Fruit fly (Drosophila melanogaster) whole organism, embryonic: ENCODE data around the gene CG3726.
A peak's percentile ranks its signal among the peaks of the same experiment; 100 is the strongest.

Experiments used
- Bgb ChIP-seq: fragments of 200-800 bp; sonication (Bioruptor generic); IDR thresholded peaks from 2 replicates; pipeline ENCODE4 v1.3.6; 2022; ENCODE audit warnings: missing biosample characterization, missing genetic modification characterization; ENCODE audit not compliant: partially characterized antibody
- CG10274 ChIP-seq: fragments of 200-800 bp; sonication (Bioruptor generic); optimal IDR thresholded peaks from 3 replicates; lab custom pipeline; 2017; ENCODE audit warnings: missing biosample characterization, mild to moderate bottlenecking, missing genetic modification characterization
- CG12659 ChIP-seq: fragments of 200-800 bp; sonication (Bioruptor generic); optimal IDR thresholded peaks from 3 replicates; lab custom pipeline; 2017; ENCODE audit warnings: mild to moderate bottlenecking, missing biosample characterization, missing genetic modification reagents, missing genetic modification characterization
- CG13123 ChIP-seq: fragments of 200-800 bp; sonication (Bioruptor generic); optimal IDR thresholded peaks from 2 replicates; lab custom pipeline; 2016; ENCODE audit warnings: missing biosample characterization, missing genetic modification characterization
- CG13424 ChIP-seq: fragments of 200-800 bp; sonication (Bioruptor generic); optimal IDR thresholded peaks from 2 replicates; lab custom pipeline; 2019; ENCODE audit warnings: missing biosample characterization, mild to moderate bottlenecking, missing genetic modification characterization, moderate library complexity
- CG1529 ChIP-seq: fragments of 200-800 bp; sonication (Bioruptor generic); optimal IDR thresholded peaks from 3 replicates; lab custom pipeline; 2018; ENCODE audit warnings: missing biosample characterization, missing genetic modification characterization
- CG15514 ChIP-seq: fragments of 200-800 bp; sonication (Bioruptor generic); optimal IDR thresholded peaks from 3 replicates; lab custom pipeline; 2017; ENCODE audit warnings: missing biosample characterization, missing genetic modification characterization, mild to moderate bottlenecking, moderate library complexity, missing genetic modification reagents
- CG15601 ChIP-seq: fragments of 200-800 bp; sonication (Bioruptor generic); optimal IDR thresholded peaks from 3 replicates; lab custom pipeline; 2019; ENCODE audit warnings: missing biosample characterization, mild to moderate bottlenecking, missing genetic modification characterization, moderate library complexity
- CG16815 ChIP-seq: fragments of 200-800 bp; sonication (Bioruptor generic); optimal IDR thresholded peaks from 3 replicates; lab custom pipeline; 2017; ENCODE audit warnings: missing biosample characterization, mild to moderate bottlenecking, missing genetic modification characterization
- CG17612 ChIP-seq: fragments of 200-800 bp; sonication (Bioruptor generic); IDR thresholded peaks from 2 replicates; pipeline ENCODE4 v1.3.6; 2022; ENCODE audit warnings: missing biosample characterization, missing genetic modification characterization
- CG1792 ChIP-seq: fragments of 200-800 bp; sonication (Bioruptor generic); optimal IDR thresholded peaks from 2 replicates; lab custom pipeline; 2016; ENCODE audit warnings: missing biosample characterization, missing genetic modification characterization
- CG18619 ChIP-seq: fragments of 200-800 bp; sonication (Bioruptor generic); optimal IDR thresholded peaks from 3 replicates; lab custom pipeline; 2017; ENCODE audit warnings: missing biosample characterization, mild to moderate bottlenecking, missing genetic modification characterization
- CG2129 ChIP-seq: fragments of 200-800 bp; sonication (Bioruptor generic); IDR thresholded peaks from 2 replicates; pipeline ENCODE4 v1.3.6; 2022; ENCODE audit warnings: missing biosample characterization, missing genetic modification characterization; ENCODE audit not compliant: partially characterized antibody
- CG2202 ChIP-seq: fragments of 200-800 bp; sonication (Bioruptor generic); optimal IDR thresholded peaks from 2 replicates; lab custom pipeline; 2018; ENCODE audit warnings: missing biosample characterization, mild to moderate bottlenecking, missing genetic modification characterization
- CG2712 ChIP-seq: fragments of 200-800 bp; optimal IDR thresholded peaks from 3 replicates; lab custom pipeline; 2019; ENCODE audit warnings: missing biosample characterization, mild to moderate bottlenecking, missing genetic modification characterization, moderate library complexity
- CG31388 ChIP-seq: fragments of 200-800 bp; sonication (Bioruptor generic); optimal IDR thresholded peaks from 2 replicates; lab custom pipeline; 2016; ENCODE audit warnings: missing biosample characterization, missing genetic modification characterization
- CG32532 ChIP-seq: fragments of 200-800 bp; sonication (Bioruptor generic); IDR thresholded peaks from 2 replicates; pipeline ENCODE4 v1.3.6; 2022; ENCODE audit warnings: missing biosample characterization, missing genetic modification characterization
- CG4617 ChIP-seq: fragments of 200-800 bp; sonication (Bioruptor generic); optimal IDR thresholded peaks from 3 replicates; lab custom pipeline; 2016; ENCODE audit warnings: missing biosample characterization, missing genetic modification characterization, borderline replicate concordance
- CG6254 ChIP-seq: fragments of 200-800 bp; sonication (Bioruptor generic); optimal IDR thresholded peaks from 3 replicates; lab custom pipeline; 2017; ENCODE audit warnings: mild to moderate bottlenecking, missing biosample characterization, missing genetic modification reagents, missing genetic modification characterization
- CG6689 ChIP-seq: fragments of 200-800 bp; sonication (Bioruptor generic); IDR thresholded peaks from 2 replicates; pipeline ENCODE4 v1.3.6; 2022; ENCODE audit warnings: missing biosample characterization, missing genetic modification characterization
- CG7271 ChIP-seq: fragments of 200-800 bp; sonication (Bioruptor generic); optimal IDR thresholded peaks from 2 replicates; lab custom pipeline; 2018; ENCODE audit warnings: missing biosample characterization, mild to moderate bottlenecking, missing genetic modification characterization, moderate library complexity
- CG8478 ChIP-seq: fragments of >200 bp; optimal IDR thresholded peaks from 2 replicates; lab custom pipeline; 2018
- CG8924 ChIP-seq: fragments of 200-800 bp; optimal IDR thresholded peaks from 3 replicates; lab custom pipeline; 2019; ENCODE audit warnings: missing biosample characterization, mild to moderate bottlenecking, missing genetic modification characterization, moderate library complexity
- CrebB ChIP-seq: fragments of 200-800 bp; sonication (Bioruptor generic); optimal IDR thresholded peaks from 3 replicates; lab custom pipeline; 2018; ENCODE audit warnings: missing biosample characterization, mild to moderate bottlenecking, missing genetic modification characterization
- Dfd ChIP-seq, 2 experiments: fragments of >200 bp; optimal IDR thresholded peaks; 2 replicates each; lab custom pipeline; 2017; ENCODE audit warnings: missing biosample characterization in 2 of 2, missing genetic modification characterization in 2 of 2
- GATAe ChIP-seq: fragments of 200-800 bp; sonication (Bioruptor generic); conservative IDR thresholded peaks from 2 replicates; pipeline ENCODE4 v1.3.6; 2022; ENCODE audit warnings: missing biosample characterization, missing genetic modification characterization
- HLH54F ChIP-seq: fragments of 200-800 bp; sonication (Bioruptor generic); optimal IDR thresholded peaks from 3 replicates; lab custom pipeline; 2016; ENCODE audit warnings: missing biosample characterization, missing genetic modification characterization
- Jarid2 ChIP-seq: fragments of 200-800 bp; sonication (Bioruptor generic); optimal IDR thresholded peaks from 3 replicates; lab custom pipeline; 2017; ENCODE audit warnings: mild to moderate bottlenecking, missing biosample characterization, missing genetic modification reagents, missing genetic modification characterization
- Oli ChIP-seq: fragments of 200-800 bp; sonication (Bioruptor generic); optimal IDR thresholded peaks from 2 replicates; lab custom pipeline; 2018; ENCODE audit warnings: missing biosample characterization, mild to moderate bottlenecking, missing genetic modification characterization, moderate library complexity
- Six4 ChIP-seq: fragments of 200-800 bp; sonication (Bioruptor generic); optimal IDR thresholded peaks from 2 replicates; lab custom pipeline; 2016; ENCODE audit warnings: missing biosample characterization, missing genetic modification characterization
- Taf1 ChIP-seq: fragments of 200-800 bp; sonication (Bioruptor generic); IDR thresholded peaks from 2 replicates; pipeline ENCODE4 v1.3.6; 2022; ENCODE audit warnings: missing biosample characterization, missing genetic modification characterization
- ara ChIP-seq: fragments of 200-800 bp; sonication (Bioruptor generic); IDR thresholded peaks from 2 replicates; pipeline ENCODE4 v1.3.6; 2022; ENCODE audit warnings: missing biosample characterization, missing genetic modification characterization
- bowl ChIP-seq: fragments of 200-800 bp; sonication (Bioruptor generic); IDR thresholded peaks from 2 replicates; pipeline ENCODE4 v1.3.6; 2022; ENCODE audit warnings: missing biosample characterization, missing genetic modification characterization
- dmrt11E ChIP-seq: fragments of 200-800 bp; sonication (Bioruptor generic); optimal IDR thresholded peaks from 3 replicates; lab custom pipeline; 2018; ENCODE audit warnings: missing biosample characterization, mild to moderate bottlenecking, missing genetic modification characterization, moderate library complexity
- ems ChIP-seq: fragments of 200-800 bp; sonication (Bioruptor generic); optimal IDR thresholded peaks from 3 replicates; lab custom pipeline; 2016; ENCODE audit warnings: missing biosample characterization, missing genetic modification characterization
- fd64A ChIP-seq: fragments of 200-800 bp; sonication (Bioruptor generic); optimal IDR thresholded peaks from 3 replicates; lab custom pipeline; 2018; ENCODE audit warnings: missing biosample characterization, mild to moderate bottlenecking, missing genetic modification characterization
- grn ChIP-seq: fragments of 200-800 bp; sonication (Bioruptor generic); optimal IDR thresholded peaks from 3 replicates; lab custom pipeline; 2017; ENCODE audit warnings: missing biosample characterization, missing genetic modification characterization
- gsb ChIP-seq: fragments of 200-800 bp; sonication (Bioruptor generic); IDR thresholded peaks from 2 replicates; pipeline ENCODE4 v1.3.6; 2022; ENCODE audit warnings: missing biosample characterization, missing genetic modification characterization
- ken ChIP-seq: fragments of 200-800 bp; sonication (Bioruptor generic); IDR thresholded peaks from 3 replicates; pipeline ENCODE4 v1.3.6; 2022; ENCODE audit warnings: missing biosample characterization, missing genetic modification characterization
- klu ChIP-seq: fragments of 200-800 bp; sonication (Bioruptor generic); IDR thresholded peaks from 2 replicates; pipeline ENCODE4 v1.3.6; 2022; ENCODE audit warnings: missing biosample characterization, missing genetic modification characterization
- lab ChIP-seq: fragments of 200-800 bp; sonication (Bioruptor generic); optimal IDR thresholded peaks from 3 replicates; lab custom pipeline; 2017; ENCODE audit warnings: missing biosample characterization, missing genetic modification characterization, mild to moderate bottlenecking, moderate library complexity, missing genetic modification reagents
- mirr ChIP-seq: fragments of 200-800 bp; sonication (Bioruptor generic); optimal IDR thresholded peaks from 3 replicates; lab custom pipeline; 2018; ENCODE audit warnings: missing biosample characterization, mild to moderate bottlenecking, missing genetic modification characterization
- odd ChIP-seq: fragments of 200-800 bp; sonication (Bioruptor generic); optimal IDR thresholded peaks from 2 replicates; lab custom pipeline; 2017; ENCODE audit warnings: missing biosample characterization, mild to moderate bottlenecking, missing genetic modification characterization
- row ChIP-seq: fragments of 200-800 bp; sonication (Bioruptor generic); IDR thresholded peaks from 3 replicates; pipeline ENCODE4 v1.3.6; 2022; ENCODE audit warnings: missing biosample characterization, missing genetic modification characterization
- sisA ChIP-seq: fragments of 200-800 bp; sonication (Bioruptor generic); IDR thresholded peaks from 2 replicates; pipeline ENCODE4 v1.3.6; 2022; ENCODE audit warnings: missing biosample characterization, missing genetic modification characterization
- slp2 ChIP-seq: fragments of 200-800 bp; sonication (Bioruptor generic); optimal IDR thresholded peaks from 2 replicates; lab custom pipeline; 2016; ENCODE audit warnings: missing biosample characterization, missing genetic modification characterization
- ssp ChIP-seq: fragments of 200-800 bp; sonication (Bioruptor generic); IDR thresholded peaks from 2 replicates; pipeline ENCODE4 v1.3.6; 2022; ENCODE audit warnings: missing biosample characterization, missing genetic modification characterization
- stwl ChIP-seq: fragments of 200-800 bp; sonication (Bioruptor generic); optimal IDR thresholded peaks from 3 replicates; lab custom pipeline; 2018; ENCODE audit warnings: missing biosample characterization, mild to moderate bottlenecking, missing genetic modification characterization, moderate library complexity
- tin ChIP-seq: fragments of 200-800 bp; sonication (Bioruptor generic); optimal IDR thresholded peaks from 3 replicates; lab custom pipeline; 2016; ENCODE audit warnings: missing biosample characterization, missing genetic modification characterization
- vfl ChIP-seq: fragments of 200-800 bp; sonication (Bioruptor generic); optimal IDR thresholded peaks from 2 replicates; lab custom pipeline; 2016; ENCODE audit warnings: missing biosample characterization, missing genetic modification characterization

CG3726 gene

dm6 chrX:5918499-5919126, 1.7 kb downstream of the CG3726 start (continued):
- peak; percentile 98 for TF ChIP-seq Six4
- peak; percentile 100 for TF ChIP-seq sisA (GFP tag; lab: Robert Waterston, UW)
- peak; percentile 100 for TF ChIP-seq Taf1 (GFP tag; lab: Robert Waterston, UW)
- peak; percentile 50 for TF ChIP-seq stwl (tag; lab: Kevin White, UChicago)
- TF ChIP-seq CG32532 (GFP tag; lab: Robert Waterston, UW) = peak; percentile 100
- peak; percentile 98 for TF ChIP-seq slp2
- peak; percentile 98 for TF ChIP-seq CG2712 (tag; lab: Kevin White, UChicago)
- peak; percentile 96 for TF ChIP-seq CG15601 (tag; lab: Kevin White, UChicago)
- peak; percentile 93 for TF ChIP-seq CG2202 (tag; lab: Kevin White, UChicago)
- peak; percentile 93 for TF ChIP-seq Jarid2 (GFP tag; lab: Kevin White, UChicago)
- TF ChIP-seq CrebB = peak; percentile 99
- TF ChIP-seq odd = peak; percentile 97
- TF ChIP-seq bowl (GFP tag; lab: Robert Waterston, UW) = peak; percentile 98
- TF ChIP-seq CG10274 (GFP tag; lab: Kevin White, UChicago) = peak; percentile 95
- no peak for TF ChIP-seq CG8478 (lab: Kevin White, UChicago)
- no peak for TF ChIP-seq CG2129 (GFP tag; lab: Robert Waterston, UW)
- TF ChIP-seq CG17612 (GFP tag; lab: Robert Waterston, UW) = peak; percentile 99
- peak; percentile 85 for TF ChIP-seq grn (GFP tag; lab: Kevin White, UChicago)
- TF ChIP-seq CG13424 (tag; lab: Kevin White, UChicago) = peak; percentile 99
- peak; percentile 99 for TF ChIP-seq klu
- peak; percentile 99 for TF ChIP-seq CG16815 (GFP tag; lab: Kevin White, UChicago)
- TF ChIP-seq CG1792 (GFP tag; lab: Kevin White, UChicago) = peak; percentile 98
- TF ChIP-seq HLH54F = peak; percentile 99
- peak; percentile 100 for TF ChIP-seq ken (GFP tag; lab: Robert Waterston, UW)
- TF ChIP-seq fd64A = peak; percentile 96
- peak; percentile 99 for TF ChIP-seq ara (GFP tag; lab: Robert Waterston, UW)
- peak; percentile 96 for TF ChIP-seq ssp (GFP tag; lab: Robert Waterston, UW)
- TF ChIP-seq CG4617 (GFP tag; lab: Kevin White, UChicago) = peak; percentile 99
- TF ChIP-seq CG12659 = peak; percentile 99
- peak; percentile 100 for TF ChIP-seq row
- TF ChIP-seq tin (GFP tag; lab: Kevin White, UChicago) = peak; percentile 99
- peak in 1 of 2 experiments; percentile 54 for TF ChIP-seq Dfd (GFP tag; optimal IDR thresholded peaks at IDR 0.05; lab: Kevin White, UChicago)
- peak; percentile 95 for TF ChIP-seq vfl (GFP tag; lab: Kevin White, UChicago)
- TF ChIP-seq dmrt11E = peak; percentile 96
- peak; percentile 96 for TF ChIP-seq Bgb (GFP tag; lab: Robert Waterston, UW)
- TF ChIP-seq GATAe = peak; percentile 98
- TF ChIP-seq CG6254 = peak; percentile 93
- peak; percentile 98 for TF ChIP-seq CG8924 (tag; lab: Kevin White, UChicago)
- peak; percentile 98 for TF ChIP-seq CG18619 (GFP tag; lab: Kevin White, UChicago)
- peak; percentile 99 for TF ChIP-seq mirr
- TF ChIP-seq lab (GFP tag; lab: Kevin White, UChicago) = peak; percentile 100
- peak; percentile 97 for TF ChIP-seq CG31388 (GFP tag; lab: Kevin White, UChicago)
- TF ChIP-seq Oli (tag; lab: Kevin White, UChicago) = peak; percentile 99
- peak; percentile 98 for TF ChIP-seq ems (GFP tag; lab: Kevin White, UChicago)
- peak; percentile 99 for TF ChIP-seq CG6689 (GFP tag; lab: Robert Waterston, UW)
- TF ChIP-seq CG15514 = peak; percentile 95
- TF ChIP-seq CG7271 = peak; percentile 72
- peak; percentile 99 for TF ChIP-seq gsb (GFP tag; lab: Robert Waterston, UW)
- peak; percentile 98 for TF ChIP-seq CG1529 (GFP tag; lab: Kevin White, UChicago)
- TF ChIP-seq CG13123 (GFP tag; lab: Kevin White, UChicago) = peak; percentile 97
